Fruit fly (Drosophila melanogaster) whole organism, embryonic: ENCODE results near the gene Atat.
A peak's percentile ranks its signal among the peaks of the same experiment; 100 is the strongest.

Experiments
- Ada2b ChIP-seq: fragments of 200-800 bp; sonication (Bioruptor generic); IDR thresholded peaks from 2 replicates; pipeline ENCODE4 v1.3.6; 2022; ENCODE audit warnings: missing biosample characterization, missing genetic modification characterization
- C15 ChIP-seq: fragments of 200-800 bp; sonication (Bioruptor generic); IDR thresholded peaks from 3 replicates; pipeline ENCODE4 v1.3.6; 2022; ENCODE audit warnings: missing biosample characterization, missing genetic modification characterization
- CG10267 ChIP-seq: fragments of 200-800 bp; sonication (Bioruptor generic); optimal IDR thresholded peaks from 2 replicates; lab custom pipeline; 2018; ENCODE audit warnings: missing biosample characterization, mild to moderate bottlenecking, missing genetic modification characterization, moderate library complexity
- CG10274 ChIP-seq: fragments of 200-800 bp; sonication (Bioruptor generic); optimal IDR thresholded peaks from 3 replicates; lab custom pipeline; 2017; ENCODE audit warnings: missing biosample characterization, mild to moderate bottlenecking, missing genetic modification characterization
- CG10565 ChIP-seq: fragments of 200-800 bp; sonication (Bioruptor generic); optimal IDR thresholded peaks from 3 replicates; lab custom pipeline; 2016; ENCODE audit warnings: missing biosample characterization, mild to moderate bottlenecking, missing genetic modification characterization
- CG11560 ChIP-seq: fragments of 200-800 bp; sonication (Bioruptor generic); IDR thresholded peaks from 3 replicates; pipeline ENCODE4 v1.3.6; 2022; ENCODE audit warnings: missing biosample characterization, missing genetic modification characterization
- CG13775 ChIP-seq: fragments of 200-800 bp; sonication (Bioruptor generic); optimal IDR thresholded peaks from 3 replicates; lab custom pipeline; 2017; ENCODE audit warnings: missing biosample characterization, mild to moderate bottlenecking, missing genetic modification characterization
- CG15601 ChIP-seq: fragments of 200-800 bp; sonication (Bioruptor generic); optimal IDR thresholded peaks from 3 replicates; lab custom pipeline; 2019; ENCODE audit warnings: missing biosample characterization, mild to moderate bottlenecking, missing genetic modification characterization, moderate library complexity
- CG17359 ChIP-seq: fragments of 200-800 bp; sonication (Bioruptor generic); optimal IDR thresholded peaks from 3 replicates; lab custom pipeline; 2018; ENCODE audit warnings: missing biosample characterization, mild to moderate bottlenecking, missing genetic modification characterization, moderate library complexity
- CG17829 ChIP-seq: fragments of 200-800 bp; optimal IDR thresholded peaks from 2 replicates; lab custom pipeline; 2019; ENCODE audit warnings: missing biosample characterization, mild to moderate bottlenecking, missing genetic modification characterization, moderate library complexity
- CG17912 ChIP-seq: fragments of 200-800 bp; sonication (Bioruptor generic); optimal IDR thresholded peaks from 2 replicates; lab custom pipeline; 2018; ENCODE audit warnings: missing biosample characterization, mild to moderate bottlenecking, missing genetic modification characterization
- CG3281 ChIP-seq: fragments of 200-800 bp; sonication (Bioruptor generic); optimal IDR thresholded peaks from 3 replicates; lab custom pipeline; 2017; ENCODE audit warnings: missing biosample characterization, mild to moderate bottlenecking, missing genetic modification characterization
- CG3995 ChIP-seq: fragments of 200-800 bp; sonication (Bioruptor generic); optimal IDR thresholded peaks from 3 replicates; lab custom pipeline; 2016; ENCODE audit warnings: missing biosample characterization, missing genetic modification characterization
- CG4282 ChIP-seq: fragments of 200-800 bp; sonication (Bioruptor generic); optimal IDR thresholded peaks from 2 replicates; lab custom pipeline; 2016; ENCODE audit warnings: missing biosample characterization, missing genetic modification characterization
- CG6765 ChIP-seq: fragments of 200-800 bp; sonication (Bioruptor generic); optimal IDR thresholded peaks from 3 replicates; lab custom pipeline; 2017; ENCODE audit warnings: missing biosample characterization, mild to moderate bottlenecking, missing genetic modification characterization
- CG7745 ChIP-seq: fragments of 200-800 bp; sonication (Bioruptor generic); optimal IDR thresholded peaks from 2 replicates; lab custom pipeline; 2018; ENCODE audit warnings: missing biosample characterization, mild to moderate bottlenecking, missing genetic modification characterization, moderate library complexity
- CG8281 ChIP-seq: fragments of 200-800 bp; sonication (Bioruptor generic); optimal IDR thresholded peaks from 2 replicates; lab custom pipeline; 2018; ENCODE audit warnings: missing biosample characterization, mild to moderate bottlenecking, missing genetic modification characterization, moderate library complexity
- CTCF ChIP-seq: fragments of 200-800 bp; sonication (Bioruptor generic); optimal IDR thresholded peaks from 2 replicates; lab custom pipeline; 2017; ENCODE audit warnings: missing biosample characterization, mild to moderate bottlenecking, missing genetic modification characterization, moderate library complexity
- CrebB ChIP-seq: fragments of 200-800 bp; sonication (Bioruptor generic); optimal IDR thresholded peaks from 3 replicates; lab custom pipeline; 2018; ENCODE audit warnings: missing biosample characterization, mild to moderate bottlenecking, missing genetic modification characterization
- D ChIP-seq, 2 experiments: fragments of 200-800 bp in 1 of 2; fragments of >200 bp in 1 of 2; sonication (Bioruptor generic) in 1 of 2; optimal IDR thresholded peaks; 2 replicates in 1 of 2; 3 replicates in 1 of 2; lab custom pipeline; 2017; ENCODE audit warnings: mild to moderate bottlenecking in 1 of 2, missing biosample characterization in 1 of 2, missing genetic modification characterization in 1 of 2, missing genetic modification reagents in 1 of 2
- Dbx ChIP-seq: fragments of 200-800 bp; sonication (Bioruptor generic); IDR thresholded peaks from 3 replicates; pipeline ENCODE4 v1.3.6; 2022; ENCODE audit warnings: missing biosample characterization, missing genetic modification characterization
- Ets65A ChIP-seq: fragments of 200-800 bp; sonication (Bioruptor generic); peaks from one replicate; lab custom pipeline; 2016; ENCODE audit warnings: missing biosample characterization, missing genetic modification characterization
- HLH4C ChIP-seq: fragments of 200-800 bp; sonication (Bioruptor generic); IDR thresholded peaks from 3 replicates; pipeline ENCODE4 v1.3.6; 2022; ENCODE audit warnings: missing biosample characterization, missing genetic modification characterization; ENCODE audit not compliant: partially characterized antibody
- Hand ChIP-seq: fragments of 200-800 bp; sonication (Bioruptor generic); optimal IDR thresholded peaks from 2 replicates; lab custom pipeline; 2017; ENCODE audit warnings: mild to moderate bottlenecking, missing biosample characterization, missing genetic modification reagents, missing genetic modification characterization
- Hr39 ChIP-seq: fragments of >200 bp; optimal IDR thresholded peaks from 2 replicates; lab custom pipeline; 2017
- Med ChIP-seq: fragments of 200-800 bp; sonication (Bioruptor generic); peaks from one replicate; lab custom pipeline; 2016; ENCODE audit warnings: missing biosample characterization, missing genetic modification characterization, mild to moderate bottlenecking, inconsistent platforms, moderate library complexity
- PHDP ChIP-seq: fragments of 200-800 bp; sonication (Bioruptor generic); optimal IDR thresholded peaks from 3 replicates; lab custom pipeline; 2018; ENCODE audit warnings: missing biosample characterization, mild to moderate bottlenecking, missing genetic modification characterization, moderate library complexity
- Ravus ChIP-seq: fragments of 200-800 bp; sonication (Bioruptor generic); IDR thresholded peaks from 2 replicates; pipeline ENCODE4 v1.3.6; 2022; ENCODE audit warnings: missing biosample characterization, missing genetic modification characterization
- Side ChIP-seq: fragments of 200-800 bp; sonication (Bioruptor generic); optimal IDR thresholded peaks from 2 replicates; lab custom pipeline; 2016; ENCODE audit warnings: missing biosample characterization, missing genetic modification characterization
- Six4 ChIP-seq: fragments of 200-800 bp; sonication (Bioruptor generic); optimal IDR thresholded peaks from 2 replicates; lab custom pipeline; 2016; ENCODE audit warnings: missing biosample characterization, missing genetic modification characterization
- Sry-δ ChIP-seq: fragments of 200-800 bp; sonication (Bioruptor generic); optimal IDR thresholded peaks from 2 replicates; lab custom pipeline; 2016; ENCODE audit warnings: missing biosample characterization, missing genetic modification characterization
- Ssrp ChIP-seq: fragments of 200-800 bp; sonication (Bioruptor generic); optimal IDR thresholded peaks from 2 replicates; lab custom pipeline; 2018; ENCODE audit warnings: missing biosample characterization, mild to moderate bottlenecking, missing genetic modification characterization, moderate library complexity
- Trl ChIP-seq, 3 experiments: fragments of >200 bp in 2 of 3; fragments of 200-800 bp in 1 of 3; sonication (Bioruptor generic) in 1 of 3; optimal IDR thresholded peaks; 2 replicates in 1 of 3; 3 replicates in 2 of 3; lab custom pipeline; 2016 to 2017; ENCODE audit warnings: missing biosample characterization in 1 of 3, missing genetic modification characterization in 1 of 3
- Vsx1 ChIP-seq: fragments of 200-800 bp; sonication (Bioruptor generic); optimal IDR thresholded peaks from 2 replicates; lab custom pipeline; 2017; ENCODE audit warnings: missing biosample characterization, mild to moderate bottlenecking, missing genetic modification characterization, missing genetic modification reagents
- ab ChIP-seq: fragments of 200-800 bp; sonication (Bioruptor generic); optimal IDR thresholded peaks from 2 replicates; lab custom pipeline; 2016; ENCODE audit warnings: missing biosample characterization, missing genetic modification characterization
- ase ChIP-seq: fragments of 200-800 bp; sonication (Bioruptor generic); IDR thresholded peaks from 3 replicates; pipeline ENCODE4 v1.3.6; 2022; ENCODE audit warnings: missing biosample characterization, missing genetic modification characterization
- br ChIP-seq: fragments of >200 bp; optimal IDR thresholded peaks from 2 replicates; lab custom pipeline; 2017
- cad ChIP-seq: fragments of >200 bp; optimal IDR thresholded peaks from 2 replicates; lab custom pipeline; 2017; ENCODE audit warnings: missing biosample characterization, missing genetic modification characterization
- ewg ChIP-seq: fragments of 200-800 bp; sonication (Bioruptor generic); optimal IDR thresholded peaks from 3 replicates; lab custom pipeline; 2017; ENCODE audit warnings: mild to moderate bottlenecking, missing biosample characterization, missing genetic modification reagents, missing genetic modification characterization
- fd96Cb ChIP-seq: fragments of 200-800 bp; sonication (Bioruptor generic); optimal IDR thresholded peaks from 2 replicates; lab custom pipeline; 2018; ENCODE audit warnings: missing biosample characterization, mild to moderate bottlenecking, missing genetic modification characterization, moderate library complexity
- gfzf ChIP-seq: fragments of 200-800 bp; sonication (Bioruptor generic); optimal IDR thresholded peaks from 2 replicates; lab custom pipeline; 2016; ENCODE audit warnings: missing biosample characterization, mild to moderate bottlenecking, missing genetic modification characterization, moderate library complexity
- grn ChIP-seq: fragments of 200-800 bp; sonication (Bioruptor generic); optimal IDR thresholded peaks from 3 replicates; lab custom pipeline; 2017; ENCODE audit warnings: missing biosample characterization, missing genetic modification characterization
- oc ChIP-seq: fragments of 200-800 bp; sonication (Bioruptor generic); optimal IDR thresholded peaks from 2 replicates; lab custom pipeline; 2018; ENCODE audit warnings: missing biosample characterization, mild to moderate bottlenecking, missing genetic modification characterization, moderate library complexity
- odd ChIP-seq: fragments of 200-800 bp; sonication (Bioruptor generic); optimal IDR thresholded peaks from 2 replicates; lab custom pipeline; 2017; ENCODE audit warnings: missing biosample characterization, mild to moderate bottlenecking, missing genetic modification characterization
- pnt ChIP-seq: fragments of 200-800 bp; sonication (Bioruptor generic); optimal IDR thresholded peaks from 3 replicates; lab custom pipeline; 2016; ENCODE audit warnings: missing biosample characterization, missing genetic modification characterization
- row ChIP-seq: fragments of 200-800 bp; sonication (Bioruptor generic); IDR thresholded peaks from 3 replicates; pipeline ENCODE4 v1.3.6; 2022; ENCODE audit warnings: missing biosample characterization, missing genetic modification characterization
- so ChIP-seq: fragments of 200-800 bp; sonication (Bioruptor generic); IDR thresholded peaks from 3 replicates; pipeline ENCODE4 v1.3.6; 2022; ENCODE audit warnings: missing biosample characterization, missing genetic modification characterization
- sug ChIP-seq: fragments of 200-800 bp; optimal IDR thresholded peaks from 2 replicates; lab custom pipeline; 2019; ENCODE audit warnings: missing biosample characterization, mild to moderate bottlenecking, missing genetic modification characterization, moderate library complexity
- tll ChIP-seq, 2 experiments: fragments of 200-800 bp in 1 of 2; fragments of >200 bp in 1 of 2; sonication (Bioruptor generic) in 1 of 2; optimal IDR thresholded peaks; 2 replicates each; lab custom pipeline; 2017 to 2019; ENCODE audit warnings: missing biosample characterization in 2 of 2, missing genetic modification characterization in 2 of 2, mild to moderate bottlenecking in 1 of 2, moderate library complexity in 1 of 2
- tna ChIP-seq: fragments of 200-800 bp; sonication (Bioruptor generic); IDR thresholded peaks from 2 replicates; pipeline ENCODE4 v1.3.6; 2022; ENCODE audit warnings: missing biosample characterization, missing genetic modification characterization; ENCODE audit not compliant: partially characterized antibody
- zen2 ChIP-seq: fragments of 200-800 bp; sonication (Bioruptor generic); IDR thresholded peaks from 3 replicates; pipeline ENCODE4 v1.3.6; 2022; ENCODE audit warnings: missing biosample characterization, missing genetic modification characterization; ENCODE audit not compliant: partially characterized antibody

Atat gene

DNA sequence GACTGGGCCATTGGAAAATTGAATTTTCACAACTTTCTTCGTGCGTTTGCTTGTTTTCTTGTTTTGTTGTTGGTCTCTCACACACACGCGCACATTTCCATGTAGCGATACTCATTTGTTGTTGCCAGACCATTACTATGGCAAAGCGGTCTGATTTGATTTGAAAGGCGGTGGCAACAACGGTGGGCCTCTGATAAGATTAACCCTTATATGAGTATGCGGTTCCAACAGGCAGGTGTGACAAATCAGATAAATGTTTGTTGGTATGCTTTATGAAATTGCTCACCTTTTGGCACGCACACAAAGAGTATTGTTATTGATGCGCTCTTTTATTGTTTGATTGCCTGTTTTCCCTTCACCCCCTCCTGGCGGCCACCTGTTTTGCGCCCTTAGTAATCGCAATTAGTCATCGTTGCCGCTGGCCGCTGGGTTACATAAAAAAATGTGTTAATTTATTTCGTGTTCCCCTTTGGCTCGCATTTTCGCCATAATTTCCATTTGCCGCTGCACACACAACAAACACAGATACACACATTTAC, 20.8 kb upstream of the Atat start (continued):
- TF ChIP-seq tna (GFP tag; lab: Robert Waterston, UW) = no peak
- TF ChIP-seq D (optimal IDR thresholded peaks at IDR 0.05; lab: Kevin White, UChicago) = peak; percentile 89
- TF ChIP-seq D (GFP tag; optimal IDR thresholded peaks at IDR 0.05; lab: Kevin White, UChicago) = no peak
- TF ChIP-seq oc (tag; lab: Kevin White, UChicago) = no peak
- TF ChIP-seq CG3995 (GFP tag; lab: Kevin White, UChicago) = no peak
- TF ChIP-seq gfzf = no peak
- TF ChIP-seq Hr39 (lab: Kevin White, UChicago) = no peak
- TF ChIP-seq Ada2b = no peak
- no peak for TF ChIP-seq CG10274
- no peak for TF ChIP-seq C15 (GFP tag; lab: Robert Waterston, UW)
- no peak for TF ChIP-seq Trl (optimal IDR thresholded peaks at IDR 0.05; lab: Kevin White, UChicago)
- no peak for TF ChIP-seq Trl (GFP tag; optimal IDR thresholded peaks at IDR 0.05; lab: Kevin White, UChicago)
- TF ChIP-seq CTCF (GFP tag; lab: Kevin White, UChicago) = no peak
- TF ChIP-seq CG7745 = no peak
- TF ChIP-seq Ssrp (tag; lab: Kevin White, UChicago) = no peak
- no peak for TF ChIP-seq CG4282 (GFP tag; lab: Kevin White, UChicago)
- no peak for TF ChIP-seq Six4 (GFP tag; lab: Kevin White, UChicago)
- no peak for TF ChIP-seq pnt (GFP tag; lab: Kevin White, UChicago)
- no peak for TF ChIP-seq zen2
- TF ChIP-seq CG13775 (GFP tag; lab: Kevin White, UChicago) = no peak
- TF ChIP-seq Ravus (GFP tag; lab: Robert Waterston, UW) = no peak
- 0 out of 3 replicates have a peak, but pooled peaks have one; percentile 13 for TF ChIP-seq row (GFP tag; lab: Robert Waterston, UW)
- no peak for TF ChIP-seq CG10267 (tag; lab: Kevin White, UChicago)
- no peak for TF ChIP-seq CG3281 (GFP tag; lab: Kevin White, UChicago)
- TF ChIP-seq Side (GFP tag; lab: Kevin White, UChicago) = no peak
- TF ChIP-seq PHDP (tag; lab: Kevin White, UChicago) = no peak
- TF ChIP-seq so (GFP tag; lab: Robert Waterston, UW) = no peak
- no peak for TF ChIP-seq ewg (GFP tag; lab: Kevin White, UChicago)
- TF ChIP-seq odd (GFP tag; lab: Kevin White, UChicago) = no peak
- TF ChIP-seq ase (GFP tag; lab: Robert Waterston, UW) = no peak
- no peak for TF ChIP-seq fd96Cb
- TF ChIP-seq Ets65A = no peak
- no peak for TF ChIP-seq Sry-δ (GFP tag; lab: Kevin White, UChicago)
- TF ChIP-seq CG17359 (tag; lab: Kevin White, UChicago) = no peak
- no peak for TF ChIP-seq CG17829
- TF ChIP-seq ab = no peak
- TF ChIP-seq sug (tag; lab: Kevin White, UChicago) = peak; percentile 49
- no peak for TF ChIP-seq HLH4C (GFP tag; lab: Robert Waterston, UW)
- TF ChIP-seq CrebB (tag; lab: Kevin White, UChicago) = no peak
- no peak for TF ChIP-seq CG15601 (tag; lab: Kevin White, UChicago)
- TF ChIP-seq Vsx1 (GFP tag; lab: Kevin White, UChicago) = no peak
- peak; percentile 48 for TF ChIP-seq CG8281 (tag; lab: Kevin White, UChicago)
- no peak for TF ChIP-seq Hand
- TF ChIP-seq cad (GFP tag; lab: Kevin White, UChicago) = peak; percentile 23
- no peak for TF ChIP-seq br (lab: Kevin White, UChicago)
- TF ChIP-seq CG17912 (GFP tag; lab: Kevin White, UChicago) = no peak
- TF ChIP-seq CG10565 (GFP tag; lab: Kevin White, UChicago) = no peak
- no peak for TF ChIP-seq Dbx
- TF ChIP-seq Med (GFP tag; lab: Kevin White, UChicago) = peak; percentile 82
- TF ChIP-seq grn (GFP tag; lab: Kevin White, UChicago) = peak; percentile 86
- TF ChIP-seq tll (GFP tag; optimal IDR thresholded peaks at IDR 0.05; lab: Kevin White, UChicago) = peak in 1 of 2 experiments; percentile 45
- no peak for TF ChIP-seq CG11560
- TF ChIP-seq CG6765 (GFP tag; lab: Kevin White, UChicago) = no peak
